Worm (Caenorhabditis elegans) whole organism, mixed stage, embryonic: ENCODE results near the gene M03A1.3.

Experiments
- blmp-1 ChIP-seq: fragments of 150-350 bp; optimal IDR thresholded peaks from 2 replicates; lab custom pipeline; 2014; ENCODE audit warnings: missing biosample characterization, missing genetic modification characterization
- elt-3 ChIP-seq: fragments of 150-350 bp; optimal IDR thresholded peaks from 2 replicates; lab custom pipeline; 2014; ENCODE audit warnings: missing biosample characterization, missing genetic modification characterization
- flh-1 ChIP-seq: fragments of 200-800 bp; sonication (Bioruptor generic); optimal IDR thresholded peaks from 2 replicates; lab custom pipeline; 2018; ENCODE audit warnings: mild to moderate bottlenecking, missing genetic modification characterization, moderate library complexity, missing compliant biosample characterization
- lin-13 ChIP-seq: fragments of 150-350 bp; optimal IDR thresholded peaks from 2 replicates; lab custom pipeline; 2014; ENCODE audit warnings: missing biosample characterization, missing genetic modification characterization
- nhr-12 ChIP-seq: fragments of 150-350 bp; optimal IDR thresholded peaks from 2 replicates; lab custom pipeline; 2014; ENCODE audit warnings: missing biosample characterization, missing genetic modification characterization
- nhr-28 ChIP-seq: fragments of 150-350 bp; optimal IDR thresholded peaks from 2 replicates; lab custom pipeline; 2014; ENCODE audit warnings: missing biosample characterization, missing genetic modification characterization
- ztf-11 ChIP-seq: fragments of 150-350 bp; optimal IDR thresholded peaks from 2 replicates; lab custom pipeline; 2014; ENCODE audit warnings: missing biosample characterization, missing genetic modification characterization

- TF ChIP-seq nhr-12 (no peak), blmp-1 (no peak), flh-1 (GFP tag; lab: Kevin White, UChicago) (no peak), ztf-11 (tag; lab: Kevin White, UChicago) (no peak), lin-13 (tag; lab: Kevin White, UChicago) (no peak), nhr-28 (tag; lab: Kevin White, UChicago) (no peak), elt-3 (tag; lab: Kevin White, UChicago) (no peak)
These were observed 41.3 kb upstream of the M03A1.3 start for ce11 chrII:4516291-4516690.
